Fruit fly (Drosophila melanogaster) whole organism, pupa: ENCODE results near the gene CG9396.

ENCODE experiments used
- CG10348 ChIP-seq: fragments of 200-800 bp; sonication (Bioruptor generic); IDR thresholded peaks from 2 replicates; pipeline ENCODE4 v1.3.6; 2022; ENCODE audit warnings: missing biosample characterization, missing genetic modification characterization
- CG12605 ChIP-seq: fragments of 200-800 bp; sonication (Bioruptor generic); IDR thresholded peaks from 2 replicates; pipeline ENCODE4 v1.3.6; 2022; ENCODE audit warnings: missing biosample characterization, missing genetic modification characterization
- CG14655 ChIP-seq: fragments of 200-800 bp; sonication (Bioruptor generic); optimal IDR thresholded peaks from 3 replicates; lab custom pipeline; 2017; ENCODE audit warnings: mild to moderate bottlenecking, missing biosample characterization, missing genetic modification reagents, missing genetic modification characterization
- CG32121 ChIP-seq: fragments of 200-800 bp; sonication (Bioruptor generic); IDR thresholded peaks from 2 replicates; pipeline ENCODE4 v1.3.6; 2022; ENCODE audit warnings: missing biosample characterization, missing genetic modification characterization
- CG4496 ChIP-seq: fragments of 200-800 bp; sonication (Bioruptor generic); IDR thresholded peaks from 3 replicates; pipeline ENCODE4 v1.3.6; 2022; ENCODE audit warnings: missing biosample characterization, missing genetic modification characterization
- CG8301 ChIP-seq: fragments of 200-800 bp; sonication (Bioruptor generic); optimal IDR thresholded peaks from 2 replicates; lab custom pipeline; 2018; ENCODE audit warnings: missing biosample characterization, mild to moderate bottlenecking, missing genetic modification characterization
- EcR ChIP-seq: fragments of 200-800 bp; sonication (Bioruptor generic); optimal IDR thresholded peaks from 3 replicates; lab custom pipeline; 2019; ENCODE audit warnings: missing biosample characterization, missing genetic modification characterization, mild to moderate bottlenecking, moderate library complexity, missing genetic modification reagents
- gl ChIP-seq: fragments of 200-800 bp; sonication (Bioruptor generic); optimal IDR thresholded peaks from 2 replicates; lab custom pipeline; 2018; ENCODE audit warnings: missing biosample characterization, mild to moderate bottlenecking, missing genetic modification characterization
- rn ChIP-seq: fragments of 200-800 bp; sonication (Bioruptor generic); IDR thresholded peaks from 2 replicates; pipeline ENCODE4 v1.3.6; 2022; ENCODE audit warnings: missing biosample characterization, missing genetic modification characterization

dm6 chr3R:9612217-9612616 is 40.8 kb upstream of the CG9396 start:
- TF ChIP-seq CG14655 (no peak), rn (GFP tag; lab: Robert Waterston, UW) (no peak), CG32121 (GFP tag; lab: Robert Waterston, UW) (no peak), CG8301 (tag; lab: Kevin White, UChicago) (no peak), CG10348 (no peak), EcR (no peak), CG4496 (GFP tag; lab: Robert Waterston, UW) (no peak), CG12605 (no peak), gl (tag; lab: Kevin White, UChicago) (no peak)
